Fruit fly (Drosophila melanogaster) whole organism, wandering third instar larva: ENCODE data around the gene CG46244.

Experiments used
- Abd-B ChIP-seq: fragments of >200 bp; optimal IDR thresholded peaks from 2 replicates; lab custom pipeline; 2017; ENCODE audit warnings: missing biosample characterization, missing genetic modification characterization
- Dfd ChIP-seq: fragments of >200 bp; optimal IDR thresholded peaks from 2 replicates; lab custom pipeline; 2017; ENCODE audit warnings: missing biosample characterization, missing genetic modification characterization
- Dif ChIP-seq: fragments of 200-275, 200-300 bp; sonication (Bioruptor generic); optimal IDR thresholded peaks from 2 replicates; lab custom pipeline; 2018; ENCODE audit warnings: missing biosample characterization, missing genetic modification characterization; ENCODE audit not compliant: partially characterized antibody
- GATAd ChIP-seq: sonication (Bioruptor generic); optimal IDR thresholded peaks from 2 replicates; lab custom pipeline; 2016; ENCODE audit warnings: missing biosample characterization, missing genetic modification characterization
- HLH106 ChIP-seq: fragments of 200-800 bp; optimal IDR thresholded peaks from 3 replicates; lab custom pipeline; 2019; ENCODE audit warnings: missing biosample characterization, mild to moderate bottlenecking, missing genetic modification characterization, moderate library complexity
- Hnf4 ChIP-seq: fragments of 200-800 bp; sonication (Bioruptor generic); optimal IDR thresholded peaks from 2 replicates; lab custom pipeline; 2016; ENCODE audit warnings: missing biosample characterization, mild to moderate bottlenecking, missing genetic modification characterization
- Hr78 ChIP-seq: fragments of >200 bp; optimal IDR thresholded peaks from 2 replicates; lab custom pipeline; 2017; ENCODE audit warnings: missing biosample characterization, missing genetic modification characterization
- Hr83 ChIP-seq: fragments of 200-300 bp; sonication (Bioruptor generic); optimal IDR thresholded peaks from 2 replicates; lab custom pipeline; 2016; ENCODE audit warnings: missing biosample characterization, mild to moderate bottlenecking, missing genetic modification characterization, moderate library complexity; ENCODE audit not compliant: poor library complexity, severe bottlenecking
- Mio ChIP-seq: sonication (Bioruptor generic); optimal IDR thresholded peaks from 2 replicates; lab custom pipeline; 2016; ENCODE audit warnings: missing biosample characterization, missing genetic modification characterization
- Myc ChIP-seq: fragments of >200 bp; optimal IDR thresholded peaks from 2 replicates; lab custom pipeline; 2017
- N ChIP-seq: fragments of >200 bp; optimal IDR thresholded peaks from 2 replicates; lab custom pipeline; 2018; ENCODE audit warnings: missing biosample characterization, missing external identifiers, missing genetic modification characterization
- OdsH ChIP-seq: fragments of 200-800 bp; sonication (Bioruptor generic); optimal IDR thresholded peaks from 2 replicates; lab custom pipeline; 2016; ENCODE audit warnings: missing biosample characterization, mild to moderate bottlenecking, missing genetic modification characterization
- Sp1 ChIP-seq: fragments of 200-800 bp; sonication (Bioruptor generic); optimal IDR thresholded peaks from 3 replicates; lab custom pipeline; 2019; ENCODE audit warnings: missing biosample characterization, mild to moderate bottlenecking, missing genetic modification characterization, moderate library complexity
- Vsx2 ChIP-seq: fragments of 200-300, 225-300 bp; sonication (Bioruptor generic); optimal IDR thresholded peaks from 2 replicates; lab custom pipeline; 2018; ENCODE audit warnings: missing biosample characterization, missing genetic modification characterization; ENCODE audit not compliant: partially characterized antibody
- br ChIP-seq: fragments of 200-800 bp; sonication (Bioruptor generic); optimal IDR thresholded peaks from 2 replicates; lab custom pipeline; 2016; ENCODE audit warnings: missing biosample characterization, missing genetic modification characterization
- brk ChIP-seq: fragments of 200-800 bp; sonication (Bioruptor generic); optimal IDR thresholded peaks from 2 replicates; lab custom pipeline; 2016; ENCODE audit warnings: missing biosample characterization, mild to moderate bottlenecking, missing genetic modification characterization
- dl ChIP-seq, 2 experiments: fragments of 175-275, 200-275 bp in 1 of 2; fragments of 200-275 bp in 1 of 2; sonication (Bioruptor generic); optimal IDR thresholded peaks; lab custom pipeline; 2018; ENCODE audit warnings: mild to moderate bottlenecking in 2 of 2, missing biosample characterization in 2 of 2, missing genetic modification characterization in 2 of 2, moderate library complexity in 2 of 2; ENCODE audit not compliant: partially characterized antibody in 2 of 2, insufficient read depth in 1 of 2
- dmrt93B ChIP-seq: fragments of 200-800 bp; sonication (Bioruptor generic); optimal IDR thresholded peaks from 2 replicates; lab custom pipeline; 2018; ENCODE audit warnings: missing biosample characterization, mild to moderate bottlenecking, missing genetic modification characterization
- dsf ChIP-seq: sonication (Bioruptor generic); optimal IDR thresholded peaks from 2 replicates; lab custom pipeline; 2016; ENCODE audit warnings: missing biosample characterization, missing genetic modification characterization, borderline replicate concordance
- ey ChIP-seq: fragments of 200-800 bp; sonication (Bioruptor generic); optimal IDR thresholded peaks from 2 replicates; lab custom pipeline; 2016; ENCODE audit warnings: missing biosample characterization, missing genetic modification characterization
- foxo ChIP-seq, 2 experiments: fragments of 200-800 bp; sonication (Bioruptor generic); optimal IDR thresholded peaks; 2 replicates in 1 of 2; 3 replicates in 1 of 2; lab custom pipeline; 2016 to 2017; ENCODE audit warnings: missing biosample characterization in 2 of 2, missing genetic modification characterization in 2 of 2
- fru ChIP-seq: fragments of 200-800 bp; sonication (Bioruptor generic); optimal IDR thresholded peaks from 3 replicates; lab custom pipeline; 2016; ENCODE audit warnings: missing biosample characterization, mild to moderate bottlenecking, missing genetic modification characterization
- h ChIP-seq: fragments of 200-800 bp; sonication (Bioruptor generic); optimal IDR thresholded peaks from 3 replicates; lab custom pipeline; 2016; ENCODE audit warnings: missing biosample characterization, mild to moderate bottlenecking, missing genetic modification characterization
- jim ChIP-seq: fragments of 175-275, 200-325 bp; sonication (Bioruptor generic); optimal IDR thresholded peaks from 2 replicates; lab custom pipeline; 2016; ENCODE audit warnings: missing biosample characterization, mild to moderate bottlenecking, missing genetic modification characterization
- lola ChIP-seq: fragments of >200 bp; optimal IDR thresholded peaks from 2 replicates; lab custom pipeline; 2017; ENCODE audit warnings: missing biosample characterization, missing genetic modification characterization
- pan ChIP-seq: fragments of >200 bp; optimal IDR thresholded peaks from 2 replicates; lab custom pipeline; 2017
- psq ChIP-seq: fragments of 200-800 bp; sonication (Bioruptor generic); optimal IDR thresholded peaks from 3 replicates; lab custom pipeline; 2017; ENCODE audit warnings: missing biosample characterization, mild to moderate bottlenecking, missing genetic modification characterization, moderate library complexity
- rgr ChIP-seq: fragments of 200-800 bp; sonication (Bioruptor generic); optimal IDR thresholded peaks from 3 replicates; lab custom pipeline; 2016; ENCODE audit warnings: missing biosample characterization, mild to moderate bottlenecking, missing genetic modification characterization
- sage ChIP-seq: fragments of 200-800 bp; sonication (Bioruptor generic); optimal IDR thresholded peaks from 2 replicates; lab custom pipeline; 2016; ENCODE audit warnings: missing biosample characterization, mild to moderate bottlenecking, missing genetic modification characterization
- tai ChIP-seq: sonication (Bioruptor generic); optimal IDR thresholded peaks from 2 replicates; lab custom pipeline; 2016; ENCODE audit warnings: missing biosample characterization, missing genetic modification characterization
- usp ChIP-seq: fragments of >200 bp; optimal IDR thresholded peaks from 2 replicates; lab custom pipeline; 2017; ENCODE audit warnings: missing biosample characterization, missing genetic modification characterization
- woc ChIP-seq: sonication (Bioruptor generic); optimal IDR thresholded peaks from 2 replicates; lab custom pipeline; 2016; ENCODE audit warnings: missing biosample characterization, mild to moderate bottlenecking, missing genetic modification characterization

Gene CG46244

DNA sequence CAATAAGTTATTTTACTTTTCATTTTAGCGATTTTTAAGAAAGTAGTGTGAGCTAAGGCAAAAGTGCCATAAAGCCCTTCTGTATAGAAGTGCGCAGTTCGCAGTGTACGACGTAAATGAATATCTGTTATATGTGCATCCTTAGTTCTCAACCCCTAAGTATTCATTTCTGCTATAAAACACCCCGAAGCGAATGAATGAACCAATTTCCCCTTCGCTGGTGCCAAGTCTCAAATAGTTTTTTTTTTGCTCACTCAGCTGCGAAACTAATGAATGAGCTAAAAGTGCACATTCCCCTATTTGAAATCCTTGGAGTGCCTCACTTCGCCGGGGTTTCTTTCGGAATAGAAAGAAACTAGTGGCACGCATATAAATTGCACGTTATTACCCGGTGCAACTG lies 15.7 kb upstream of the CG46244 start:
- TF ChIP-seq h (no peak), woc (GFP tag; lab: Kevin White, UChicago) (no peak), Sp1 (GFP tag; lab: Kevin White, UChicago) (no peak), Abd-B (GFP tag; lab: Kevin White, UChicago) (no peak), dl (GFP tag; optimal IDR thresholded peaks at IDR 0.05; lab: Kevin White, UChicago; ENCODE audit: insufficient read depth in 1 of 2, partially characterized antibody in 2 of 2) (no peak), GATAd (GFP tag; lab: Kevin White, UChicago) (no peak), N (no peak), brk (GFP tag; lab: Kevin White, UChicago) (no peak), Hnf4 (GFP tag; lab: Kevin White, UChicago) (no peak), tai (GFP tag; lab: Kevin White, UChicago) (no peak), ey (no peak), pan (no peak), rgr (GFP tag; lab: Kevin White, UChicago) (no peak), Hr78 (no peak), usp (no peak), Vsx2 (GFP tag; lab: Kevin White, UChicago) (no peak), foxo (GFP tag; optimal IDR thresholded peaks at IDR 0.05; lab: Kevin White, UChicago) (no peak), fru (GFP tag; lab: Kevin White, UChicago) (no peak), Myc (lab: Kevin White, UChicago) (no peak)

DNA sequence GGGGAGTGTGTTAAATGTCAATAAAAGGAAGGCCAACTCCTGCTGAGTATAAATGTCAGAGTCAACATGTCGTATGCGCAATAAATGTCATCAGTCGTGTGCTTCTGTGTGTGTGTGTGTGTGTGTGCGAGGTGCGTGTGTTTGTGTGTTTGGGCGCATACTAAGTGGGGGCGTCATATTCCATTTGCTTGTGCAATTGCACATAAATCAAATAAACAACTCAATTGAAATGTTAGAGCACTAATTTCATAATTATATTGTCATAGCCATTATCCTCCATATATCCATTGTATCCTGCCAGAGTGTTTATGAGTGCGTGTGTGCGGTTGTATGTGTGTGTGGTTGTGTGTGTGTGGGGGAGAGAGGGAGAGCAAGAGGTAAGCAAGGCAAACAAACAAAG lies 12.3 kb upstream of the CG46244 start:
- peak; percentile 90 for TF ChIP-seq Dfd (GFP tag; lab: Kevin White, UChicago)
- no peak for TF ChIP-seq Mio (GFP tag; lab: Kevin White, UChicago)
- TF ChIP-seq dmrt93B (GFP tag; lab: Kevin White, UChicago), result no peak
- no peak for TF ChIP-seq h

DNA sequence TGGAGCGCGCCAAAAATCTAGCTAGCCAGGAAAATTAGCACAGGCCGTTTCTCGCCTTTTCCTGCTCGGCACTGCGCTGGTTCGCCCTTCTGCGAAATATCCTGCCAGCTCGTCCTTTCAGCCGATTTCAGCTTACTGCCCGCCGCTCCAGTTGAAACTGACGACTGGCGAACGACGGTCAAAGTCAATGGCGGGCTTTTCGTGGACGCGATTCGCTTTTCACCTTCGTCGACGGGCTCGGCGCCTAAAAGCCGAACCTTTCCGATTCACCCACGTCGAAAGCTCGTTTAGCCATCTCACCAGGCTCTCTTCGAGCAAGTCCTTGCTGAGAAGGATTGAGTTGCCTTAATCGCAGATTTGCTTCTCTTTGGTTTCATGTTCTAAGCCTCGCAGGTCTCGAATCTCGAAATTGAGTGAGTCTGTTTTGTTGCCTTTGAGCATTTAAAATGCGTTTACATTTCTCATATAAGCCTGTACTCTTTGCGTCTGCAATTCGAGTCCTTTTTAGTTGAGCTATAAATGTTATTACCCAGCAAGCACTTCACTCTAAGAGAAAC lies 926 bp upstream of the CG46244 start:
- TF ChIP-seq Dfd (GFP tag; lab: Kevin White, UChicago) (no peak), Hr83 (GFP tag; lab: Kevin White, UChicago) (no peak), brk (GFP tag; lab: Kevin White, UChicago) (no peak), br (no peak), h (no peak), lola (GFP tag; lab: Kevin White, UChicago) (no peak), Mio (GFP tag; lab: Kevin White, UChicago) (no peak), dmrt93B (GFP tag; lab: Kevin White, UChicago) (no peak), ey (no peak)

DNA sequence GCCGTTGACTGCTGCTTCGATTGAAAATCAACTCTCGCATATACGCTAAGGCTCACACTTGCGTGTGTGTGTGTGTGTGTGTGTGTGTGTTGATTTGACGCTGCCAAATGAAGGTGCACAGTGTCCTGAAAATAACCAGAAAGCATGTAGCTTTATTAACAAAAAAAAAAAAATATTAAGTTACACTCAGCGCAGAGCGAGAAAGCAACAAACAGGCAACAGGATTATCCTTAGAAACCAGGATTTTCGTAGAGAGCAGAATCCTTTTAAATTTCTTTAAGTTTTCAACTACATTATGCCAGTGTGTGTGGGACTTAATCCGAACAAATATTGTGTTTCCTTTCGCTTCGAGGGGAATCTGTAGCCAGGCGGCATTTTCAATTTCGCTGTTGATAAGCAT lies 21.6 kb downstream of the CG46244 start:
- TF ChIP-seq OdsH (no peak), jim (GFP tag; lab: Kevin White, UChicago) (no peak), Dif (GFP tag; lab: Kevin White, UChicago) (no peak), sage (GFP tag; lab: Kevin White, UChicago) (no peak), Sp1 (GFP tag; lab: Kevin White, UChicago) (no peak), dmrt93B (GFP tag; lab: Kevin White, UChicago) (no peak), Abd-B (GFP tag; lab: Kevin White, UChicago) (no peak), rgr (GFP tag; lab: Kevin White, UChicago) (no peak), N (no peak)

DNA sequence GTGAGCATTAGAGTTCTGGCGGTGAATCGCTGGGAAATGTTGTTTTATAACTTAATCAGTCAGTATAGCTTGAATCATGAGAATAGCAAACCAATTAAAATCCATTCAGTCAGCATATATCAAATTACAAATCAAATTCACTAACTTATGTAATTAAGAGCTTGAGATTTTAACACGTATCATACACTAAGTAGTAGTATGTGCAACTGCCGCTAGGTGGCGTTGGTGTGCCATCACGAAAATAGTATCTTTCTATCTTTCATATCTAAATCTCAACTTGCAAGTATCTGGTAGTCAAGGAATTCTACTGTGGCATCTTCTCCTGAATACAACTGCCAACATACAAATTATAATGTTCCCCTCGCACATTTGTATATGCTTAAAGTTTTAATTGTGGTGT lies 27.6 kb downstream of the CG46244 start:
- TF ChIP-seq woc (GFP tag; lab: Kevin White, UChicago), result no peak
- no peak for TF ChIP-seq Vsx2 (GFP tag; lab: Kevin White, UChicago)
- TF ChIP-seq psq, result no peak
- no peak for TF ChIP-seq Mio (GFP tag; lab: Kevin White, UChicago)
- no peak for TF ChIP-seq rgr (GFP tag; lab: Kevin White, UChicago)
- TF ChIP-seq tai (GFP tag; lab: Kevin White, UChicago), result no peak
- TF ChIP-seq dsf (GFP tag; lab: Kevin White, UChicago), result no peak
- TF ChIP-seq N, result no peak
- no peak for TF ChIP-seq sage (GFP tag; lab: Kevin White, UChicago)
- no peak for TF ChIP-seq HLH106
